Fruit fly (Drosophila melanogaster) whole organism, embryonic: ENCODE results near the gene CG14839.
A peak's percentile ranks its signal among the peaks of the same experiment; 100 is the strongest.

Experiments
- Atf3 ChIP-seq: fragments of 200-800 bp; sonication (Bioruptor generic); optimal IDR thresholded peaks from 3 replicates; lab custom pipeline; 2016; ENCODE audit warnings: missing biosample characterization, missing genetic modification characterization
- Awh ChIP-seq: fragments of 200-800 bp; sonication (Bioruptor generic); IDR thresholded peaks from 2 replicates; pipeline ENCODE4, ENCODE4 v1.3.6; 2022; ENCODE audit warnings: missing biosample characterization, missing genetic modification characterization
- B-H2 ChIP-seq: fragments of 200-800 bp; sonication (Bioruptor generic); optimal IDR thresholded peaks from 2 replicates; lab custom pipeline; 2018; ENCODE audit warnings: missing biosample characterization, mild to moderate bottlenecking, missing genetic modification characterization
- BEAF-32 ChIP-seq: fragments of 200-800 bp; sonication (Bioruptor generic); optimal IDR thresholded peaks from 3 replicates; lab custom pipeline; 2017; ENCODE audit warnings: missing biosample characterization, missing genetic modification characterization, mild to moderate bottlenecking, moderate library complexity, missing genetic modification reagents
- CG10147 ChIP-seq: fragments of 200-800 bp; sonication (Bioruptor generic); optimal IDR thresholded peaks from 2 replicates; lab custom pipeline; 2019; ENCODE audit warnings: missing biosample characterization, mild to moderate bottlenecking, missing genetic modification characterization, moderate library complexity
- CG12155 ChIP-seq: fragments of 200-800 bp; sonication (Bioruptor generic); optimal IDR thresholded peaks from 3 replicates; lab custom pipeline; 2016; ENCODE audit warnings: missing biosample characterization, missing genetic modification characterization
- CG1233 ChIP-seq: fragments of 200-800 bp; sonication (Bioruptor generic); optimal IDR thresholded peaks from 4 replicates; lab custom pipeline; 2018; ENCODE audit warnings: missing biosample characterization, mild to moderate bottlenecking, missing genetic modification characterization
- CG12659 ChIP-seq: fragments of 200-800 bp; sonication (Bioruptor generic); optimal IDR thresholded peaks from 3 replicates; lab custom pipeline; 2017; ENCODE audit warnings: mild to moderate bottlenecking, missing biosample characterization, missing genetic modification reagents, missing genetic modification characterization
- CG15073 ChIP-seq: fragments of 200-800 bp; sonication (Bioruptor generic); optimal IDR thresholded peaks from 2 replicates; lab custom pipeline; 2016; ENCODE audit warnings: missing biosample characterization, missing genetic modification characterization
- CG1529 ChIP-seq: fragments of 200-800 bp; sonication (Bioruptor generic); optimal IDR thresholded peaks from 3 replicates; lab custom pipeline; 2018; ENCODE audit warnings: missing biosample characterization, missing genetic modification characterization
- CG15479 ChIP-seq: fragments of 200-800 bp; sonication (Bioruptor generic); optimal IDR thresholded peaks from 3 replicates; lab custom pipeline; 2019; ENCODE audit warnings: missing biosample characterization, mild to moderate bottlenecking, missing genetic modification characterization, moderate library complexity
- CG17186 ChIP-seq: fragments of 200-800 bp; sonication (Bioruptor generic); optimal IDR thresholded peaks from 3 replicates; lab custom pipeline; 2017; ENCODE audit warnings: missing biosample characterization, missing genetic modification reagents, missing genetic modification characterization
- CG17359 ChIP-seq: fragments of 200-800 bp; sonication (Bioruptor generic); optimal IDR thresholded peaks from 3 replicates; lab custom pipeline; 2018; ENCODE audit warnings: missing biosample characterization, mild to moderate bottlenecking, missing genetic modification characterization, moderate library complexity
- CG1792 ChIP-seq: fragments of 200-800 bp; sonication (Bioruptor generic); optimal IDR thresholded peaks from 2 replicates; lab custom pipeline; 2016; ENCODE audit warnings: missing biosample characterization, missing genetic modification characterization
- CG18599 ChIP-seq: fragments of 200-800 bp; sonication (Bioruptor generic); optimal IDR thresholded peaks from 3 replicates; lab custom pipeline; 2017; ENCODE audit warnings: missing biosample characterization, missing genetic modification characterization, mild to moderate bottlenecking, moderate library complexity, missing genetic modification reagents
- CG18764 ChIP-seq: fragments of 200-800 bp; sonication (Bioruptor generic); optimal IDR thresholded peaks from 3 replicates; lab custom pipeline; 2016; ENCODE audit warnings: missing biosample characterization, missing genetic modification characterization
- CG2712 ChIP-seq: fragments of 200-800 bp; optimal IDR thresholded peaks from 3 replicates; lab custom pipeline; 2019; ENCODE audit warnings: missing biosample characterization, mild to moderate bottlenecking, missing genetic modification characterization, moderate library complexity
- CG30431 ChIP-seq: fragments of 200-800 bp; sonication (Bioruptor generic); optimal IDR thresholded peaks from 2 replicates; lab custom pipeline; 2017; ENCODE audit warnings: missing biosample characterization, missing genetic modification characterization
- CG3407 ChIP-seq: fragments of 200-800 bp; sonication (Bioruptor generic); optimal IDR thresholded peaks from 2 replicates; lab custom pipeline; 2018; ENCODE audit warnings: missing biosample characterization, mild to moderate bottlenecking, missing genetic modification characterization
- CG34224 ChIP-seq: fragments of 200-800 bp; sonication (Bioruptor generic); IDR thresholded peaks from 3 replicates; pipeline ENCODE4 v1.3.6; 2022; ENCODE audit warnings: missing biosample characterization, missing genetic modification characterization; ENCODE audit not compliant: partially characterized antibody
- CG3847 ChIP-seq: fragments of 200-800 bp; sonication (Bioruptor generic); IDR thresholded peaks from 2 replicates; pipeline ENCODE4 v1.3.6; 2022; ENCODE audit warnings: missing biosample characterization, missing genetic modification characterization
- CG4282 ChIP-seq: fragments of 200-800 bp; sonication (Bioruptor generic); optimal IDR thresholded peaks from 2 replicates; lab custom pipeline; 2016; ENCODE audit warnings: missing biosample characterization, missing genetic modification characterization
- CG4360 ChIP-seq: fragments of 200-800 bp; sonication (Bioruptor generic); IDR thresholded peaks from 2 replicates; pipeline ENCODE4 v1.3.6; 2022; ENCODE audit warnings: missing biosample characterization, missing genetic modification characterization
- CG7271 ChIP-seq: fragments of 200-800 bp; sonication (Bioruptor generic); optimal IDR thresholded peaks from 2 replicates; lab custom pipeline; 2018; ENCODE audit warnings: missing biosample characterization, mild to moderate bottlenecking, missing genetic modification characterization, moderate library complexity
- CG7357 ChIP-seq: fragments of 200-800 bp; sonication (Bioruptor generic); IDR thresholded peaks from 3 replicates; pipeline ENCODE4 v1.3.6; 2022; ENCODE audit warnings: missing biosample characterization, missing genetic modification characterization
- D ChIP-seq, 2 experiments: fragments of 200-800 bp in 1 of 2; fragments of >200 bp in 1 of 2; sonication (Bioruptor generic) in 1 of 2; optimal IDR thresholded peaks; 2 replicates in 1 of 2; 3 replicates in 1 of 2; lab custom pipeline; 2017; ENCODE audit warnings: mild to moderate bottlenecking in 1 of 2, missing biosample characterization in 1 of 2, missing genetic modification characterization in 1 of 2, missing genetic modification reagents in 1 of 2
- D19A ChIP-seq: fragments of 200-800 bp; optimal IDR thresholded peaks from 3 replicates; lab custom pipeline; 2019; ENCODE audit warnings: missing biosample characterization, mild to moderate bottlenecking, missing genetic modification characterization, moderate library complexity
- Doc2 ChIP-seq: fragments of 200-800 bp; sonication (Bioruptor generic); IDR thresholded peaks from 2 replicates; pipeline ENCODE4 v1.3.6; 2022; ENCODE audit warnings: missing biosample characterization, missing genetic modification characterization
- Dref ChIP-seq: fragments of 200-800 bp; sonication (Bioruptor generic); IDR thresholded peaks from 2 replicates; pipeline ENCODE4 v1.3.6; 2022; ENCODE audit warnings: missing biosample characterization, missing genetic modification characterization
- Ets97D ChIP-seq: fragments of 200-800 bp; sonication (Bioruptor generic); optimal IDR thresholded peaks from 3 replicates; lab custom pipeline; 2016; ENCODE audit warnings: missing biosample characterization, missing genetic modification characterization
- HLH3B ChIP-seq: fragments of 200-800 bp; sonication (Bioruptor generic); IDR thresholded peaks from 2 replicates; pipeline ENCODE4 v1.3.6; 2022; ENCODE audit warnings: missing biosample characterization, missing genetic modification characterization
- HLHmδ ChIP-seq: fragments of 200-800 bp; sonication (Bioruptor generic); optimal IDR thresholded peaks from 2 replicates; lab custom pipeline; 2018; ENCODE audit warnings: missing biosample characterization, mild to moderate bottlenecking, missing genetic modification characterization, moderate library complexity
- HmgD ChIP-seq: fragments of 200-800 bp; sonication (Bioruptor generic); optimal IDR thresholded peaks from 3 replicates; lab custom pipeline; 2016; ENCODE audit warnings: missing biosample characterization, missing genetic modification characterization
- Hmr ChIP-seq: fragments of 200-800 bp; sonication (Bioruptor generic); optimal IDR thresholded peaks from 3 replicates; lab custom pipeline; 2017; ENCODE audit warnings: mild to moderate bottlenecking, missing biosample characterization, missing genetic modification reagents, missing genetic modification characterization
- MBD-R2 ChIP-seq: fragments of 200-800 bp; sonication (Bioruptor generic); IDR thresholded peaks from 2 replicates; pipeline ENCODE4 v1.3.6; 2022; ENCODE audit warnings: missing biosample characterization, missing genetic modification characterization
- NC2α ChIP-seq: fragments of 200-800 bp; sonication (Bioruptor generic); optimal IDR thresholded peaks from 2 replicates; lab custom pipeline; 2016; ENCODE audit warnings: missing biosample characterization, missing genetic modification characterization
- Ptx1 ChIP-seq: fragments of 200-800 bp; sonication (Bioruptor generic); IDR thresholded peaks from 2 replicates; pipeline ENCODE4 v1.3.6; 2022; ENCODE audit warnings: missing biosample characterization, missing genetic modification characterization
- Scr ChIP-seq: fragments of 200-800 bp; sonication (Bioruptor generic); IDR thresholded peaks from 2 replicates; pipeline ENCODE4 v1.3.6; 2022; ENCODE audit warnings: missing biosample characterization, missing genetic modification characterization; ENCODE audit not compliant: partially characterized antibody
- Sox102F ChIP-seq: fragments of 200-800 bp; sonication (Bioruptor generic); optimal IDR thresholded peaks from 2 replicates; lab custom pipeline; 2018; ENCODE audit warnings: missing biosample characterization, mild to moderate bottlenecking, missing genetic modification characterization, moderate library complexity
- Xbp1 ChIP-seq: fragments of 200-800 bp; sonication (Bioruptor generic); optimal IDR thresholded peaks from 3 replicates; lab custom pipeline; 2016; ENCODE audit warnings: missing biosample characterization, mild to moderate bottlenecking, missing genetic modification characterization
- da ChIP-seq: fragments of 200-800 bp; sonication (Bioruptor generic); optimal IDR thresholded peaks from 2 replicates; lab custom pipeline; 2016; ENCODE audit warnings: missing biosample characterization, missing genetic modification characterization
- dati ChIP-seq: fragments of 200-800 bp; sonication (Bioruptor generic); IDR thresholded peaks from 2 replicates; pipeline ENCODE4 v1.3.6; 2022; ENCODE audit warnings: missing biosample characterization, missing genetic modification characterization
- dm ChIP-seq: fragments of 200-800 bp; sonication (Bioruptor generic); optimal IDR thresholded peaks from 3 replicates; lab custom pipeline; 2016; ENCODE audit warnings: missing biosample characterization, missing genetic modification characterization
- grn ChIP-seq: fragments of 200-800 bp; sonication (Bioruptor generic); optimal IDR thresholded peaks from 3 replicates; lab custom pipeline; 2017; ENCODE audit warnings: missing biosample characterization, missing genetic modification characterization
- gsb-n ChIP-seq: fragments of 200-800 bp; sonication (Bioruptor generic); optimal IDR thresholded peaks from 3 replicates; lab custom pipeline; 2018; ENCODE audit warnings: missing biosample characterization, mild to moderate bottlenecking, missing genetic modification characterization
- her ChIP-seq: fragments of 200-800 bp; sonication (Bioruptor generic); optimal IDR thresholded peaks from 2 replicates; lab custom pipeline; 2016; ENCODE audit warnings: missing biosample characterization, missing genetic modification characterization
- hkb ChIP-seq, 2 experiments: fragments of 200-800 bp in 1 of 2; fragments of >200 bp in 1 of 2; sonication (Bioruptor generic) in 1 of 2; IDR thresholded peaks in 1 of 2; optimal IDR thresholded peaks in 1 of 2; 2 replicates each; pipeline versions ENCODE4 v1.3.6 to Lab custom; 2017 to 2022; ENCODE audit warnings: missing biosample characterization in 1 of 2, missing genetic modification characterization in 1 of 2
- phol ChIP-seq: fragments of 200-800 bp; sonication (Bioruptor generic); optimal IDR thresholded peaks from 3 replicates; lab custom pipeline; 2018; ENCODE audit warnings: missing biosample characterization, mild to moderate bottlenecking, missing genetic modification characterization, moderate library complexity
- sc ChIP-seq, 3 experiments: fragments of >200 bp in 2 of 3; fragments of 200-800 bp in 1 of 3; sonication (Bioruptor generic) in 1 of 3; optimal IDR thresholded peaks; 2 replicates in 2 of 3; 3 replicates in 1 of 3; lab custom pipeline; 2017; ENCODE audit warnings: mild to moderate bottlenecking in 1 of 3, missing biosample characterization in 1 of 3, missing genetic modification characterization in 1 of 3, missing genetic modification reagents in 1 of 3
- sim ChIP-seq: fragments of 200-800 bp; sonication (Bioruptor generic); IDR thresholded peaks from 2 replicates; pipeline ENCODE4 v1.3.6; 2022; ENCODE audit warnings: missing biosample characterization, missing genetic modification characterization

The CG14839 gene

DNA sequence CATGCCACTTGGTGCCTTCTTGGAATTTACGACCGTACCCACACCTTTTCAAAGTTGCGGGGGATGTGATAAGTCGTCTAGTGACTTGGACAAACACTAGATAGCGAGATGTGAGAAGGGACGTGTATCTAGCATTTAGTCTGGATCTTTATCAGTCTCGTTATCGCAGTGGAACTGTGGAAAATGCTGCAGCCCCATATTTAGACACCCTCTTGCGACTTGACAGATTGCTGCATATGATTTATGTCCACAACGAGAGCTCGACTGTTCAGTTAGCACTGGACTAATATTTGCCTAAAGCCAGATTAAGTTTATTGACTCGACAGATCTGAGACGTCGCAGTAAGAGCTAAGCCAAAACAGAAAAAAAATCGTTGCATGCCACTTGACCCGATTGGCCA lies 37.7 kb downstream of the CG14839 start:
- TF ChIP-seq CG7357 (GFP tag; lab: Robert Waterston, UW) (no peak), CG17359 (tag; lab: Kevin White, UChicago) (peak; percentile 58), MBD-R2 (GFP tag; lab: Robert Waterston, UW) (no peak), Xbp1 (GFP tag; lab: Kevin White, UChicago) (no peak), CG4360 (GFP tag; lab: Robert Waterston, UW) (no peak), BEAF-32 (GFP tag; lab: Kevin White, UChicago) (no peak), D19A (tag; lab: Kevin White, UChicago) (peak; percentile 16), CG1529 (GFP tag; lab: Kevin White, UChicago) (peak; percentile 21), HLH3B (peak; percentile 30; the same call in 1 of the 2 replicates), CG34224 (GFP tag; lab: Robert Waterston, UW) (no peak), sc (optimal IDR thresholded peaks at IDR 0.05; lab: Kevin White, UChicago) (no peak), sc (GFP tag; optimal IDR thresholded peaks at IDR 0.05; lab: Kevin White, UChicago) (no peak), CG15479 (GFP tag; lab: Kevin White, UChicago) (no peak), Ets97D (GFP tag; lab: Kevin White, UChicago) (no peak), D (optimal IDR thresholded peaks at IDR 0.05; lab: Kevin White, UChicago) (no peak), D (GFP tag; optimal IDR thresholded peaks at IDR 0.05; lab: Kevin White, UChicago) (peak; percentile 31), CG2712 (tag; lab: Kevin White, UChicago) (peak; percentile 31), CG1792 (no peak), Ptx1 (GFP tag; lab: Robert Waterston, UW) (no peak), CG10147 (GFP tag; lab: Kevin White, UChicago) (no peak), da (GFP tag; lab: Kevin White, UChicago) (no peak), HLHmδ (GFP tag; lab: Kevin White, UChicago) (no peak), NC2α (no peak), CG4282 (GFP tag; lab: Kevin White, UChicago) (no peak), CG3407 (GFP tag; lab: Kevin White, UChicago) (peak; percentile 14), CG15073 (GFP tag; lab: Kevin White, UChicago) (no peak), CG3847 (GFP tag; lab: Robert Waterston, UW) (no peak), sim (GFP tag; lab: Robert Waterston, UW) (no peak), Scr (GFP tag; lab: Robert Waterston, UW) (no peak), Hmr (GFP tag; lab: Kevin White, UChicago) (no peak), grn (GFP tag; lab: Kevin White, UChicago) (peak; percentile 10), CG17186 (GFP tag; lab: Kevin White, UChicago) (peak; percentile 21), B-H2 (no peak), CG18764 (GFP tag; lab: Kevin White, UChicago) (no peak), CG12155 (GFP tag; lab: Kevin White, UChicago) (no peak), hkb (optimal IDR thresholded peaks at IDR 0.05; lab: Kevin White, UChicago) (no peak), hkb (GFP tag; IDR thresholded peaks at IDR 0.05; lab: Robert Waterston, UW) (no peak; the same call in none of the 2 replicates), her (GFP tag; lab: Kevin White, UChicago) (no peak), CG7271 (no peak), dati (GFP tag; lab: Robert Waterston, UW) (no peak), CG1233 (GFP tag; lab: Kevin White, UChicago) (peak; percentile 62), Doc2 (GFP tag; lab: Robert Waterston, UW) (no peak), CG18599 (GFP tag; lab: Kevin White, UChicago) (peak; percentile 52), Dref (GFP tag; lab: Robert Waterston, UW) (no peak), dm (GFP tag; lab: Kevin White, UChicago) (no peak), CG12659 (no peak), gsb-n (no peak), Awh (GFP tag; lab: Robert Waterston, UW) (no peak), HmgD (GFP tag; lab: Kevin White, UChicago) (no peak), Sox102F (no peak), CG30431 (no peak), Atf3 (GFP tag; lab: Kevin White, UChicago) (no peak), phol (tag; lab: Kevin White, UChicago) (no peak)
